Fruit fly (Drosophila melanogaster) whole organism, embryonic: ENCODE measurements around the gene e.

Experiments
- Atf-2 ChIP-seq: fragments of 200-800 bp; sonication (Bioruptor generic); optimal IDR thresholded peaks from 2 replicates; lab custom pipeline; 2016; ENCODE audit warnings: missing biosample characterization, missing genetic modification characterization
- B-H2 ChIP-seq: fragments of 200-800 bp; sonication (Bioruptor generic); optimal IDR thresholded peaks from 2 replicates; lab custom pipeline; 2018; ENCODE audit warnings: missing biosample characterization, mild to moderate bottlenecking, missing genetic modification characterization
- C15 ChIP-seq: fragments of 200-800 bp; sonication (Bioruptor generic); IDR thresholded peaks from 3 replicates; pipeline ENCODE4 v1.3.6; 2022; ENCODE audit warnings: missing biosample characterization, missing genetic modification characterization
- CG12299 ChIP-seq: fragments of 200-800 bp; sonication (Bioruptor generic); optimal IDR thresholded peaks from 2 replicates; lab custom pipeline; 2018; ENCODE audit warnings: missing biosample characterization, mild to moderate bottlenecking, missing genetic modification characterization
- CG12769 ChIP-seq: fragments of 200-800 bp; sonication (Bioruptor generic); optimal IDR thresholded peaks from 2 replicates; lab custom pipeline; 2019; ENCODE audit warnings: missing biosample characterization, mild to moderate bottlenecking, missing genetic modification characterization, moderate library complexity
- CG13424 ChIP-seq: fragments of 200-800 bp; sonication (Bioruptor generic); optimal IDR thresholded peaks from 2 replicates; lab custom pipeline; 2019; ENCODE audit warnings: missing biosample characterization, mild to moderate bottlenecking, missing genetic modification characterization, moderate library complexity
- CG13894 ChIP-seq: fragments of 200-800 bp; sonication (Bioruptor generic); optimal IDR thresholded peaks from 3 replicates; lab custom pipeline; 2018; ENCODE audit warnings: missing biosample characterization, mild to moderate bottlenecking, missing genetic modification characterization, moderate library complexity
- CG1603 ChIP-seq: fragments of 200-800 bp; sonication (Bioruptor generic); optimal IDR thresholded peaks from 2 replicates; lab custom pipeline; 2019; ENCODE audit warnings: missing biosample characterization, mild to moderate bottlenecking, missing genetic modification characterization, moderate library complexity
- CG16863 ChIP-seq: fragments of 200-800 bp; sonication (Bioruptor generic); optimal IDR thresholded peaks from 3 replicates; lab custom pipeline; 2016; ENCODE audit warnings: missing biosample characterization, missing genetic modification characterization
- CG32532 ChIP-seq: fragments of 200-800 bp; sonication (Bioruptor generic); IDR thresholded peaks from 2 replicates; pipeline ENCODE4 v1.3.6; 2022; ENCODE audit warnings: missing biosample characterization, missing genetic modification characterization
- CG34376 ChIP-seq: fragments of 200-800 bp; sonication (Bioruptor generic); optimal IDR thresholded peaks from 2 replicates; lab custom pipeline; 2018; ENCODE audit warnings: missing biosample characterization, mild to moderate bottlenecking, missing genetic modification characterization
- CG3847 ChIP-seq: fragments of 200-800 bp; sonication (Bioruptor generic); IDR thresholded peaks from 2 replicates; pipeline ENCODE4 v1.3.6; 2022; ENCODE audit warnings: missing biosample characterization, missing genetic modification characterization
- CG4854 ChIP-seq: fragments of 200-800 bp; sonication (Bioruptor generic); optimal IDR thresholded peaks from 2 replicates; lab custom pipeline; 2016; ENCODE audit warnings: missing biosample characterization, missing genetic modification characterization, inconsistent platforms
- CG7357 ChIP-seq: fragments of 200-800 bp; sonication (Bioruptor generic); IDR thresholded peaks from 3 replicates; pipeline ENCODE4 v1.3.6; 2022; ENCODE audit warnings: missing biosample characterization, missing genetic modification characterization
- CG7745 ChIP-seq: fragments of 200-800 bp; sonication (Bioruptor generic); optimal IDR thresholded peaks from 2 replicates; lab custom pipeline; 2018; ENCODE audit warnings: missing biosample characterization, mild to moderate bottlenecking, missing genetic modification characterization, moderate library complexity
- CG9817 ChIP-seq: fragments of 200-800 bp; sonication (Bioruptor generic); optimal IDR thresholded peaks from 2 replicates; lab custom pipeline; 2018; ENCODE audit warnings: missing biosample characterization, mild to moderate bottlenecking, missing genetic modification characterization, moderate library complexity
- Hey ChIP-seq: fragments of 200-800 bp; sonication (Bioruptor generic); optimal IDR thresholded peaks from 3 replicates; lab custom pipeline; 2018; ENCODE audit warnings: missing biosample characterization, mild to moderate bottlenecking, missing genetic modification characterization
- Lim3 ChIP-seq: fragments of 200-800 bp; sonication (Bioruptor generic); IDR thresholded peaks from 2 replicates; pipeline ENCODE4 v1.3.6; 2022; ENCODE audit warnings: missing biosample characterization, missing genetic modification characterization
- MTF-1 ChIP-seq: fragments of 200-800 bp; sonication (Bioruptor generic); optimal IDR thresholded peaks from 2 replicates; lab custom pipeline; 2018; ENCODE audit warnings: missing biosample characterization, mild to moderate bottlenecking, missing genetic modification characterization, borderline replicate concordance
- Neu2 ChIP-seq: fragments of 200-800 bp; sonication (Bioruptor generic); optimal IDR thresholded peaks from 3 replicates; lab custom pipeline; 2016; ENCODE audit warnings: missing biosample characterization, missing genetic modification characterization, borderline replicate concordance
- Ptx1 ChIP-seq: fragments of 200-800 bp; sonication (Bioruptor generic); IDR thresholded peaks from 2 replicates; pipeline ENCODE4 v1.3.6; 2022; ENCODE audit warnings: missing biosample characterization, missing genetic modification characterization
- TFAM ChIP-seq: fragments of 200-800 bp; sonication (Bioruptor generic); optimal IDR thresholded peaks from 2 replicates; lab custom pipeline; 2017; ENCODE audit warnings: missing biosample characterization, missing genetic modification characterization, inconsistent platforms
- ab ChIP-seq: fragments of 200-800 bp; sonication (Bioruptor generic); optimal IDR thresholded peaks from 2 replicates; lab custom pipeline; 2016; ENCODE audit warnings: missing biosample characterization, missing genetic modification characterization
- cato ChIP-seq: fragments of 200-800 bp; sonication (Bioruptor generic); optimal IDR thresholded peaks from 2 replicates; lab custom pipeline; 2016; ENCODE audit warnings: missing biosample characterization, missing genetic modification characterization, borderline replicate concordance
- ci ChIP-seq: fragments of 200-800 bp; sonication (Bioruptor generic); IDR thresholded peaks from 3 replicates; pipeline ENCODE4 v1.3.6; 2022; ENCODE audit warnings: missing biosample characterization, missing genetic modification characterization
- dan ChIP-seq: fragments of 200-800 bp; sonication (Bioruptor generic); IDR thresholded peaks from 2 replicates; pipeline ENCODE4 v1.3.6; 2022; ENCODE audit warnings: missing biosample characterization, missing genetic modification characterization
- exex ChIP-seq: fragments of 200-800 bp; sonication (Bioruptor generic); optimal IDR thresholded peaks from 4 replicates; lab custom pipeline; 2018; ENCODE audit warnings: missing biosample characterization, mild to moderate bottlenecking, missing genetic modification characterization, moderate library complexity
- eyg ChIP-seq: fragments of 200-800 bp; sonication (Bioruptor generic); optimal IDR thresholded peaks from 3 replicates; lab custom pipeline; 2016; ENCODE audit warnings: missing biosample characterization, missing genetic modification characterization
- gem ChIP-seq: fragments of 200-800 bp; sonication (Bioruptor generic); optimal IDR thresholded peaks from 2 replicates; lab custom pipeline; 2019; ENCODE audit warnings: missing biosample characterization, mild to moderate bottlenecking, missing genetic modification characterization, moderate library complexity
- ham ChIP-seq: fragments of 200-800 bp; sonication (Bioruptor generic); IDR thresholded peaks from 2 replicates; pipeline ENCODE4 v1.3.6; 2022; ENCODE audit warnings: missing biosample characterization, missing genetic modification characterization
- ind ChIP-seq: fragments of 200-800 bp; sonication (Bioruptor generic); optimal IDR thresholded peaks from 3 replicates; lab custom pipeline; 2016; ENCODE audit warnings: missing biosample characterization, missing genetic modification characterization
- inv ChIP-seq: fragments of 200-800 bp; sonication (Bioruptor generic); IDR thresholded peaks from 2 replicates; pipeline ENCODE4 v1.3.6; 2022; ENCODE audit warnings: missing biosample characterization, missing genetic modification characterization; ENCODE audit not compliant: partially characterized antibody
- jumu ChIP-seq: fragments of 200-800 bp; sonication (Bioruptor generic); optimal IDR thresholded peaks from 3 replicates; lab custom pipeline; 2016; ENCODE audit warnings: missing biosample characterization, missing genetic modification characterization
- lab ChIP-seq: fragments of 200-800 bp; sonication (Bioruptor generic); optimal IDR thresholded peaks from 3 replicates; lab custom pipeline; 2017; ENCODE audit warnings: missing biosample characterization, missing genetic modification characterization, mild to moderate bottlenecking, moderate library complexity, missing genetic modification reagents
- luna ChIP-seq: fragments of 200-800 bp; sonication (Bioruptor generic); optimal IDR thresholded peaks from 2 replicates; lab custom pipeline; 2016; ENCODE audit warnings: missing biosample characterization, missing genetic modification characterization
- mirr ChIP-seq: fragments of 200-800 bp; sonication (Bioruptor generic); optimal IDR thresholded peaks from 3 replicates; lab custom pipeline; 2018; ENCODE audit warnings: missing biosample characterization, mild to moderate bottlenecking, missing genetic modification characterization
- nerfin-2 ChIP-seq: fragments of 200-800 bp; sonication (Bioruptor generic); IDR thresholded peaks from 2 replicates; pipeline ENCODE4 v1.3.6; 2022; ENCODE audit warnings: missing biosample characterization, missing genetic modification characterization; ENCODE audit not compliant: partially characterized antibody
- schlank ChIP-seq: fragments of 200-800 bp; sonication (Bioruptor generic); optimal IDR thresholded peaks from 2 replicates; lab custom pipeline; 2018; ENCODE audit warnings: missing biosample characterization, mild to moderate bottlenecking, missing genetic modification characterization
- tgo ChIP-seq: fragments of 200-800 bp; sonication (Bioruptor generic); IDR thresholded peaks from 3 replicates; pipeline ENCODE4 v1.3.6; 2022; ENCODE audit warnings: missing biosample characterization, missing genetic modification characterization
- tup ChIP-seq: fragments of 200-800 bp; sonication (Bioruptor generic); optimal IDR thresholded peaks from 2 replicates; lab custom pipeline; 2016; ENCODE audit warnings: missing biosample characterization, mild to moderate bottlenecking, missing genetic modification characterization, moderate library complexity
- unpg ChIP-seq: fragments of 200-800 bp; sonication (Bioruptor generic); optimal IDR thresholded peaks from 3 replicates; lab custom pipeline; 2018; ENCODE audit warnings: missing biosample characterization, mild to moderate bottlenecking, missing genetic modification characterization, moderate library complexity
- vnd ChIP-seq: fragments of 200-800 bp; sonication (Bioruptor generic); IDR thresholded peaks from 3 replicates; pipeline ENCODE4 v1.3.6; 2022; ENCODE audit warnings: missing biosample characterization, missing genetic modification characterization; ENCODE audit not compliant: partially characterized antibody
- vvl ChIP-seq: fragments of 200-800 bp; sonication (Bioruptor generic); IDR thresholded peaks from 2 replicates; pipeline ENCODE4 v1.3.6; 2022; ENCODE audit warnings: missing biosample characterization, missing genetic modification characterization
- zfh2 ChIP-seq: fragments of 200-800 bp; sonication (Bioruptor generic); optimal IDR thresholded peaks from 2 replicates; lab custom pipeline; 2016; ENCODE audit warnings: missing biosample characterization, missing genetic modification characterization

Gene e

dm6 chr3R:21276111-21276510, 39.1 kb upstream of the e start, which contains the start of gene CG3301 (continued):
- TF ChIP-seq unpg (GFP tag; lab: Kevin White, UChicago) (no peak), CG1603 (tag; lab: Kevin White, UChicago) (no peak), CG3847 (GFP tag; lab: Robert Waterston, UW) (no peak), lab (GFP tag; lab: Kevin White, UChicago) (peak; percentile 12), tgo (no peak), CG13894 (tag; lab: Kevin White, UChicago) (peak; percentile 55), ci (no peak), B-H2 (GFP tag; lab: Kevin White, UChicago) (peak; percentile 52), C15 (no peak), TFAM (GFP tag; lab: Kevin White, UChicago) (no peak), CG9817 (tag; lab: Kevin White, UChicago) (no peak), CG16863 (GFP tag; lab: Kevin White, UChicago) (no peak), CG32532 (GFP tag; lab: Robert Waterston, UW) (peak; percentile 15; the same call in 1 of the 2 replicates), exex (peak; percentile 100), mirr (GFP tag; lab: Kevin White, UChicago) (peak; percentile 65), ind (no peak), dan (GFP tag; lab: Robert Waterston, UW) (no peak), ham (GFP tag; lab: Robert Waterston, UW) (no peak), CG12299 (no peak), luna (GFP tag; lab: Kevin White, UChicago) (no peak), nerfin-2 (GFP tag; lab: Robert Waterston, UW) (no peak), vnd (GFP tag; lab: Robert Waterston, UW) (peak; percentile 56), tup (no peak), Ptx1 (no peak), gem (peak; percentile 73), Atf-2 (no peak), CG34376 (GFP tag; lab: Kevin White, UChicago) (peak; percentile 67), CG12769 (tag; lab: Kevin White, UChicago) (no peak), Neu2 (GFP tag; lab: Kevin White, UChicago) (no peak)

- TF ChIP-seq Lim3 (GFP tag; lab: Robert Waterston, UW) (no peak), MTF-1 (GFP tag; lab: Kevin White, UChicago) (no peak), CG13424 (tag; lab: Kevin White, UChicago) (no peak), inv (no peak), vvl (GFP tag; lab: Robert Waterston, UW) (no peak), jumu (GFP tag; lab: Kevin White, UChicago) (no peak), eyg (GFP tag; lab: Kevin White, UChicago) (no peak), Hey (tag; lab: Kevin White, UChicago) (no peak), CG4854 (GFP tag; lab: Kevin White, UChicago) (no peak), schlank (tag; lab: Kevin White, UChicago) (no peak), ab (GFP tag; lab: Kevin White, UChicago) (no peak), zfh2 (GFP tag; lab: Kevin White, UChicago) (no peak), CG7745 (tag; lab: Kevin White, UChicago) (no peak), CG7357 (GFP tag; lab: Robert Waterston, UW) (no peak), cato (GFP tag; lab: Kevin White, UChicago) (no peak)
These were observed 37.9 kb upstream of the e start for dm6 chr3R:21274870-21275269.
